Fruit fly (Drosophila melanogaster): Measurements from ENCODE around the gene Nmdmc.

Nmdmc gene

dm6 chr3R:9033619-9034401 lies 16.5 kb downstream of the Nmdmc start (continued):
- peak; percentile 29 for TF ChIP-seq CG10654 (GFP tag; optimal IDR thresholded peaks at IDR 0.05)
- TF ChIP-seq crol (GFP tag; IDR thresholded peaks at IDR 0.05): no peak
- TF ChIP-seq CG2116 (GFP tag; optimal IDR thresholded peaks at IDR 0.05): peak; percentile 56
- peak; percentile 73 for TF ChIP-seq CG6254 (GFP tag; optimal IDR thresholded peaks at IDR 0.05)
- peak; percentile 63 for TF ChIP-seq seq (GFP tag; IDR thresholded peaks at IDR 0.05)
- no peak for TF ChIP-seq sisA (GFP tag; IDR thresholded peaks at IDR 0.05)
- peak; percentile 59; the same call in 1 of the 2 replicates for TF ChIP-seq slbo (GFP tag; IDR thresholded peaks at IDR 0.05)
- peak; percentile 68 for TF ChIP-seq CG7928 (GFP tag; optimal IDR thresholded peaks at IDR 0.05)
- TF ChIP-seq pho (GFP tag; optimal IDR thresholded peaks at IDR 0.05): peak; percentile 33
- peak; percentile 15 for TF ChIP-seq disco-r (GFP tag; optimal IDR thresholded peaks at IDR 0.05)
- TF ChIP-seq fd64A (GFP tag; optimal IDR thresholded peaks at IDR 0.05): no peak
- peak; percentile 94 for TF ChIP-seq CG2678 (tag; optimal IDR thresholded peaks at IDR 0.05)
- 0 out of 2 replicates have a peak, but pooled peaks have one; percentile 68 for TF ChIP-seq CG32532 (GFP tag; IDR thresholded peaks at IDR 0.05)
- peak; percentile 80 for TF ChIP-seq CG15696 (tag; optimal IDR thresholded peaks at IDR 0.05)
- TF ChIP-seq CG12659 (GFP tag; optimal IDR thresholded peaks at IDR 0.05): peak; percentile 91
- TF ChIP-seq CG6689 (GFP tag; IDR thresholded peaks at IDR 0.05): peak; percentile 72
- no peak for TF ChIP-seq Dfd (GFP tag; optimal IDR thresholded peaks at IDR 0.05)
- peak; percentile 85 for TF ChIP-seq dmrt11E (tag; optimal IDR thresholded peaks at IDR 0.05)
- TF ChIP-seq ken (GFP tag; IDR thresholded peaks at IDR 0.05): peak; percentile 40; the same call in 1 of the 3 replicates
- TF ChIP-seq CG9876 (GFP tag; optimal IDR thresholded peaks at IDR 0.05): no peak
- TF ChIP-seq CG16779 (GFP tag; IDR thresholded peaks at IDR 0.05): no peak
- peak; percentile 72 for TF ChIP-seq CG13894 (tag; optimal IDR thresholded peaks at IDR 0.05)
- TF ChIP-seq dan (GFP tag; IDR thresholded peaks at IDR 0.05): no peak
- peak; percentile 16 for TF ChIP-seq gcm2 (GFP tag; optimal IDR thresholded peaks at IDR 0.05)
- TF ChIP-seq unc-4 (GFP tag; IDR thresholded peaks at IDR 0.05; ENCODE audit: partially characterized antibody): no peak
- peak; percentile 42 to 73 for TF ChIP-seq dpn (GFP tag; optimal IDR thresholded peaks at IDR 0.05)
- peak; percentile 79 for TF ChIP-seq tap (tag; optimal IDR thresholded peaks at IDR 0.05)
- TF ChIP-seq her (GFP tag; optimal IDR thresholded peaks at IDR 0.05): peak; percentile 41
- TF ChIP-seq fd102C (GFP tag; optimal IDR thresholded peaks at IDR 0.05): no peak
- peak; percentile 58 for TF ChIP-seq abd-A (tag; optimal IDR thresholded peaks at IDR 0.05)
- peak; percentile 83 for TF ChIP-seq caup (GFP tag; optimal IDR thresholded peaks at IDR 0.05; ENCODE audit: severe bottlenecking)
- TF ChIP-seq CG9727 (GFP tag; optimal IDR thresholded peaks at IDR 0.05): peak; percentile 84
- TF ChIP-seq Tbp (GFP tag; optimal IDR thresholded peaks at IDR 0.05): peak; percentile 95
- peak; percentile 50 for TF ChIP-seq Mad (GFP tag; optimal IDR thresholded peaks at IDR 0.05)
- no peak for TF ChIP-seq CG2889 (GFP tag; IDR thresholded peaks at IDR 0.05)
- TF ChIP-seq hbn (GFP tag; IDR thresholded peaks at IDR 0.05; ENCODE audit: partially characterized antibody): no peak
- no peak for TF ChIP-seq CG1832 (GFP tag; optimal IDR thresholded peaks at IDR 0.05)
- 0 out of 3 replicates have a peak, but pooled peaks have one; percentile 9 for TF ChIP-seq ase (GFP tag; IDR thresholded peaks at IDR 0.05)
- TF ChIP-seq CG32772 (GFP tag; IDR thresholded peaks at IDR 0.05): peak; percentile 68
- TF ChIP-seq ERR (GFP tag; optimal IDR thresholded peaks at IDR 0.05): no peak
- peak; percentile 72 for TF ChIP-seq CG9817 (tag; optimal IDR thresholded peaks at IDR 0.05)
- no peak for TF ChIP-seq tx (GFP tag; optimal IDR thresholded peaks at IDR 0.05)
- 0 out of 3 replicates have a peak, but pooled peaks have one; percentile 35 for TF ChIP-seq sr (GFP tag; IDR thresholded peaks at IDR 0.05)
- peak; percentile 93 for TF ChIP-seq CG8924 (tag; optimal IDR thresholded peaks at IDR 0.05)
- peak; percentile 78 for TF ChIP-seq trem (tag; optimal IDR thresholded peaks at IDR 0.05)
- peak; percentile 85 for TF ChIP-seq CG15601 (tag; optimal IDR thresholded peaks at IDR 0.05)
- TF ChIP-seq CG4404 (GFP tag; IDR thresholded peaks at IDR 0.05): no peak; the same call in 1 of the 2 replicates
- TF ChIP-seq GATAe (GFP tag; conservative IDR thresholded peaks at IDR 0.05): no peak
- no peak for TF ChIP-seq CG14667 (GFP tag; IDR thresholded peaks at IDR 0.05)

Measured in whole organism, embryonic.